Fruit fly (Drosophila melanogaster) Kc167 (cell line): ENCODE results near the gene p53.

Source experiments
- Sin3A ChIP-seq: fragments of >200 bp; optimal IDR thresholded peaks from 2 replicates; lab custom pipeline; 2018; ENCODE audit warnings: missing external identifiers
- h ChIP-seq: fragments of >200 bp; optimal IDR thresholded peaks from 3 replicates; lab custom pipeline; 2018; ENCODE audit warnings: missing external identifiers
- insv ChIP-seq: fragments of >200 bp; optimal IDR thresholded peaks from 3 replicates; lab custom pipeline; 2018; ENCODE audit warnings: missing external identifiers
- psq ChIP-seq: fragments of >200 bp; optimal IDR thresholded peaks from 2 replicates; lab custom pipeline; 2017; ENCODE audit warnings: missing external identifiers
- ttk ChIP-seq: sonication (Bioruptor generic); optimal IDR thresholded peaks from 2 replicates; lab custom pipeline; 2017; ENCODE audit warnings: missing external identifiers

dm6 chr3R:23074480-23074879, 20.6 kb upstream of the p53 start:
- TF ChIP-seq psq (lab: Kevin White, UChicago) = no peak
- no peak for TF ChIP-seq insv (lab: Kevin White, UChicago)
- TF ChIP-seq ttk = no peak
- no peak for TF ChIP-seq h (lab: Kevin White, UChicago)
- TF ChIP-seq Sin3A (lab: Kevin White, UChicago) = no peak
